Fruit fly (Drosophila melanogaster): Measurements from ENCODE around the gene CG12170.

CG12170 gene

DNA sequence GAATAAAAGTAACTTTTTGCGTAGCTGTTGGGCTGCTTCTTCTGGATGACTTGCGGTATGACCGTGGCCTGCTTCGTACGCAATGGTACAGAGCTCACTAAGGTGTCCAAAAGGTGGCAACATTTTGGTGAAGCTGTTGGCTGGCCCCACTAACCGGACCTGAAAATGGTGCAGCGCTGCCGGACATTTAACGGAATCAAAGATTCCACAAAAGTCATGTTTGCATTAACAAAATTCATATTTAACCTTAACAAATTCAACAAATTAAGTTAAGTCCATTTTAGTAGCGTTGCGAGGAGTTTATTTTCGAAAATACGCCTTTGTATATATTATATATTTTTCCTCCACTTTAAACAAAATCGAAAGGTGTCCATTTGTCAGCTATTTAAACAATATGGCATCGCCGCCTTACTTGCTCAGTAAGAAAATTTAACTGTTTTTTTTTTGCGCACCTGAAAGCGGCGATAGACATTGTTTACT lies 36.0 kb upstream of the CG12170 start, which contains the start of the genes kra and SecS (continued):
- no peak for TF ChIP-seq da (GFP tag; optimal IDR thresholded peaks at IDR 0.05)
- peak; percentile 14 for TF ChIP-seq CG13894 (tag; optimal IDR thresholded peaks at IDR 0.05)
- TF ChIP-seq CG6813 (GFP tag; optimal IDR thresholded peaks at IDR 0.05), result no peak
- TF ChIP-seq Dad (GFP tag; optimal IDR thresholded peaks at IDR 0.05), result peak; percentile 53
- TF ChIP-seq HmgZ (tag; optimal IDR thresholded peaks at IDR 0.05), result peak; percentile 63
- peak in 1 of 2 experiments; percentile 53 for TF ChIP-seq bsh (GFP tag; optimal IDR thresholded peaks at IDR 0.05)
- TF ChIP-seq Nf-YA (GFP tag; IDR thresholded peaks at IDR 0.05), result no peak
- peak; percentile 84 for TF ChIP-seq Sin3A (optimal IDR thresholded peaks at IDR 0.05)
- TF ChIP-seq jing (GFP tag; optimal IDR thresholded peaks at IDR 0.05), result no peak
- TF ChIP-seq CG2712 (tag; optimal IDR thresholded peaks at IDR 0.05), result peak; percentile 69
- TF ChIP-seq bcd (GFP tag; optimal IDR thresholded peaks at IDR 0.05), result peak; percentile 63
- peak; percentile 38 for TF ChIP-seq CG1792 (GFP tag; optimal IDR thresholded peaks at IDR 0.05)
- TF ChIP-seq nerfin-1 (tag; optimal IDR thresholded peaks at IDR 0.05), result peak; percentile 47
- TF ChIP-seq tx (GFP tag; optimal IDR thresholded peaks at IDR 0.05), result peak; percentile 20
- peak; percentile 58 for TF ChIP-seq CG15696 (tag; optimal IDR thresholded peaks at IDR 0.05)
- TF ChIP-seq CG9609 (GFP tag; optimal IDR thresholded peaks at IDR 0.05), result peak; percentile 40
- TF ChIP-seq CG4820 (GFP tag; optimal IDR thresholded peaks at IDR 0.05), result peak; percentile 57
- TF ChIP-seq Chrac-16 (GFP tag; optimal IDR thresholded peaks at IDR 0.05), result peak; percentile 69
- TF ChIP-seq CG12104 (GFP tag; optimal IDR thresholded peaks at IDR 0.05), result peak; percentile 75
- TF ChIP-seq CG4328 (GFP tag; optimal IDR thresholded peaks at IDR 0.05), result peak; percentile 63
- peak; percentile 91 for TF ChIP-seq CG12659 (GFP tag; optimal IDR thresholded peaks at IDR 0.05)
- TF ChIP-seq tll (GFP tag; optimal IDR thresholded peaks at IDR 0.05), result peak; percentile 43 to 92
- TF ChIP-seq twi (tag; optimal IDR thresholded peaks at IDR 0.05), result peak; percentile 27
- TF ChIP-seq fd96Cb (tag; optimal IDR thresholded peaks at IDR 0.05), result peak; percentile 29
- peak; percentile 45 for TF ChIP-seq MESR4 (GFP tag; optimal IDR thresholded peaks at IDR 0.05)
- no peak for TF ChIP-seq rib (GFP tag; IDR thresholded peaks at IDR 0.05)
- TF ChIP-seq Max (GFP tag; optimal IDR thresholded peaks at IDR 0.05), result peak; percentile 60
- TF ChIP-seq CG15011 (GFP tag; optimal IDR thresholded peaks at IDR 0.05), result peak; percentile 37
- TF ChIP-seq D19A (tag; optimal IDR thresholded peaks at IDR 0.05), result peak; percentile 30
- TF ChIP-seq sisA (GFP tag; IDR thresholded peaks at IDR 0.05), result no peak
- peak; percentile 62 for TF ChIP-seq Sry-δ (GFP tag; optimal IDR thresholded peaks at IDR 0.05)
- TF ChIP-seq CG5180 (GFP tag; optimal IDR thresholded peaks at IDR 0.05), result peak; percentile 11
- peak; percentile 48 for TF ChIP-seq CG8924 (tag; optimal IDR thresholded peaks at IDR 0.05)
- peak; percentile 97 for TF ChIP-seq CG9797 (GFP tag; optimal IDR thresholded peaks at IDR 0.05)
- TF ChIP-seq CG7839 (tag; optimal IDR thresholded peaks at IDR 0.05), result no peak
- peak; percentile 85 for TF ChIP-seq Lhr (GFP tag; optimal IDR thresholded peaks at IDR 0.05)
- peak; percentile 9 for TF ChIP-seq mirr (GFP tag; optimal IDR thresholded peaks at IDR 0.05)
- TF ChIP-seq exex (tag; optimal IDR thresholded peaks at IDR 0.05), result peak; percentile 6
- TF ChIP-seq vfl (GFP tag; optimal IDR thresholded peaks at IDR 0.05), result peak; percentile 8
- no peak for TF ChIP-seq sima (GFP tag; optimal IDR thresholded peaks at IDR 0.05)
- TF ChIP-seq dpn (GFP tag; optimal IDR thresholded peaks at IDR 0.05), result peak; percentile 67 to 68
- no peak for TF ChIP-seq CG32767 (GFP tag; IDR thresholded peaks at IDR 0.05)
- TF ChIP-seq dmrt99B (tag; optimal IDR thresholded peaks at IDR 0.05), result no peak
- peak; percentile 75 for TF ChIP-seq gem (tag; optimal IDR thresholded peaks at IDR 0.05)
- TF ChIP-seq tin (GFP tag; optimal IDR thresholded peaks at IDR 0.05), result peak; percentile 65
- TF ChIP-seq BEAF-32 (GFP tag; optimal IDR thresholded peaks at IDR 0.05), result peak; percentile 59
- no peak for TF ChIP-seq sna (GFP tag; IDR thresholded peaks at IDR 0.05; ENCODE audit: partially characterized antibody)
- TF ChIP-seq crp (GFP tag; optimal IDR thresholded peaks at IDR 0.05), result peak in 1 of 2 experiments; percentile 17
- TF ChIP-seq ems (GFP tag; optimal IDR thresholded peaks at IDR 0.05), result peak; percentile 45
- TF ChIP-seq CG1529 (GFP tag; optimal IDR thresholded peaks at IDR 0.05), result peak; percentile 31
